Fruit fly (Drosophila melanogaster): ENCODE results near the gene shf.

DNA sequence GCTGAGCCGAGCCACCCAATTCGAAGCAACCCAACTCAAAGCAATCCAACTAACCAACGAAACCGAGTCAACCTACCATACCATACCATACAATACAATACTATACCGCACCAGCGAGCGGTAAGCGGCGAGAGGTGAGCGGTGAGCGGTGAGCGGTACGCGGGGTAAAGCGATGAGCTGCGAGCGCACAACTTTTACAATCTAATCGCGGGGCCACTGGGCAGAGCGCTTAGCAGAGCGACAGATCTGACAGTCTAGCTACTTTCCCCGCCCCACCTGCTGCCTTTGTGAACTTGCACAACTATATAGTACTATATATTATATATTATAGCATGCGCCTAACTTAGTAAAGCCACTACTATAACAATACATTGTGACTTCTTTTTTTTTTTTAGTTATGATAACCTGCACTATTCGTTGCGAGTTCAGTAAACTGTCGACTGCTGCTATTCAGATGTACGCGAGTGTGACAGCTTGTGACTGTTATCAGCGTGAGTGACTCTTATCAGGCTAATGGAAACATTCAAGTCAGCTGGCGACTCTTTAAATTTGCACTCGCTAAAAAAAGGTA, 21.4 kb upstream of the shf start:
- TF ChIP-seq EcR (GFP tag; optimal IDR thresholded peaks at IDR 0.05), result peak; percentile 49
- TF ChIP-seq CG14655 (GFP tag; optimal IDR thresholded peaks at IDR 0.05), result peak; percentile 42
